Worm (Caenorhabditis elegans): ENCODE measurements around the gene abcf-3.

Gene abcf-3

ce11 chrIII:6147903-6148302 lies 25.3 kb upstream of the abcf-3 start, which contains the start of gene Y42G9A.2:
Gene Y42G9A.2 (plus strand): TSS chrIII:6148186.
- TF ChIP-seq K02D7.2 (tag; optimal IDR thresholded peaks at IDR 0.05) (no peak), T23F11.4 (GFP tag; optimal IDR thresholded peaks at IDR 0.05) (no peak), gmeb-2 (tag; optimal IDR thresholded peaks at IDR 0.05) (no peak), ttx-3 (tag; optimal IDR thresholded peaks at IDR 0.05) (no peak), ceh-19 (GFP tag; optimal IDR thresholded peaks at IDR 0.05) (no peak)

DNA sequence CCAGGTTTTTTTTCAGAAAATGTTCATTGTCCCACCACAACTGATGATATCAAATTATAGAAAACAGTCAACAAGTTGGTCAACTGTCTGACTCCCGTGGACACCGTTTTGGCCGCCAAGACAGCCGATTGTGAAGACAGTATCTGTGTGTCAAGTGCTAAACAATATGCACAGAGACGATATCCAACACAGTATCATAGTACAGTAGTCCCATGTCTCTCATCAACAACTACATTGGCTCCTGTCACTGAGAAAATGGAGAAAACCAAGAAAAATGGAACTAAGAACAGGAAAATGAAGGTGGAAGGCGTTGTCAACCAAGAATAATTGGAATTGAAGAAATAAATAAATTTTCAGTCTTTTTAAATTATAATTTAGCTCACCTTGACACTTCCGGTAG lies 24.5 kb upstream of the abcf-3 start:
- TF ChIP-seq hlh-15 (tag; optimal IDR thresholded peaks at IDR 0.05) (no peak), pros-1 (tag; optimal IDR thresholded peaks at IDR 0.05) (no peak), che-1 (tag; optimal IDR thresholded peaks at IDR 0.05) (no peak), ceh-22 (tag; optimal IDR thresholded peaks at IDR 0.05) (no peak), ceh-48 (tag; optimal IDR thresholded peaks at IDR 0.05) (no peak), ceh-18 (tag; optimal IDR thresholded peaks at IDR 0.05) (no peak), ceh-9 (tag; optimal IDR thresholded peaks at IDR 0.05) (no peak), fkh-10 (GFP tag; optimal IDR thresholded peaks at IDR 0.05) (no peak), unc-86 (tag; optimal IDR thresholded peaks at IDR 0.05) (no peak), hlh-13 (GFP tag; optimal IDR thresholded peaks at IDR 0.05) (no peak)

ce11 chrIII:6149467-6150072 lies 23.6 kb upstream of the abcf-3 start, which contains the start of the genes wht-7 and Y42G9A.1:
Gene wht-7 (minus strand): TSS chrIII:6149597.
Gene Y42G9A.1 (plus strand): TSS chrIII:6149961.
- TF ChIP-seq hlh-30 (tag; optimal IDR thresholded peaks at IDR 0.05; ENCODE audit: insufficient read depth) = no peak
- TF ChIP-seq elt-2 (tag; optimal IDR thresholded peaks at IDR 0.05) = peak; percentile 31
- TF ChIP-seq pha-2 (tag; optimal IDR thresholded peaks at IDR 0.05) = no peak
- TF ChIP-seq Y22D7AL.16 (tag; optimal IDR thresholded peaks at IDR 0.05) = no peak

- TF ChIP-seq tbx-2 (tag; optimal IDR thresholded peaks at IDR 0.05) (no peak), pros-1 (tag; optimal IDR thresholded peaks at IDR 0.05) (no peak), Y22D7AL.16 (tag; optimal IDR thresholded peaks at IDR 0.05) (no peak), pax-1 (tag; optimal IDR thresholded peaks at IDR 0.05) (no peak), ceh-22 (tag; optimal IDR thresholded peaks at IDR 0.05) (no peak), nhr-232 (tag; optimal IDR thresholded peaks at IDR 0.05) (no peak), gmeb-2 (tag; optimal IDR thresholded peaks at IDR 0.05) (no peak), ets-4 (tag; optimal IDR thresholded peaks at IDR 0.05) (no peak), C08G9.2 (tag; optimal IDR thresholded peaks at IDR 0.05) (no peak), odd-2 (tag; optimal IDR thresholded peaks at IDR 0.05) (no peak), npax-4 (tag; optimal IDR thresholded peaks at IDR 0.05) (no peak), pha-2 (tag; optimal IDR thresholded peaks at IDR 0.05) (no peak), nfya-1 (tag; optimal IDR thresholded peaks at IDR 0.05) (no peak), syd-9 (tag; optimal IDR thresholded peaks at IDR 0.05) (no peak), eyg-1 (tag; optimal IDR thresholded peaks at IDR 0.05) (no peak), rnt-1 (tag; optimal IDR thresholded peaks at IDR 0.05) (no peak), hlh-8 (tag; optimal IDR thresholded peaks at IDR 0.05) (no peak), K02D7.2 (tag; optimal IDR thresholded peaks at IDR 0.05) (no peak)
These were observed 18.6 kb upstream of the abcf-3 start for ce11 chrIII:6154586-6154985.

DNA sequence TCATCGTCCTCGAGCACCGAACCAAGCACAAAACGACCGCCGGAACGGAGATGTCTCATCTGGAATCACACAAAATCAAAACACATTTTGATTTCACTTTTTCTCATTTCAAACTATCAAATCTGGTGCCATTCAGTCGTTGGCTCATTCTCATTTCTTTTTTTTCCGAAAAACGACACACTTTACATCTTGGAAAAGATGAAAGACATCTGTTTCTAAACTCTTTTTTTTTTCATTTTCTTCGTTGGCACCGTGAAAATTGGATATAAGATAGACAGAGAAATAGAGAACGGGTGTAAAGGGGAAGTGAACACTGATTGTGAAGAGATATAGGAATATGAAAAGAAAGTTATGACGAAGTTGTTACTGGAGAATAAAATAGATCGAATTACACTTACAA lies 17.4 kb upstream of the abcf-3 start:
- TF ChIP-seq pag-3 (tag; optimal IDR thresholded peaks at IDR 0.05; ENCODE audit: borderline replicate concordance) (no peak), pha-2 (tag; optimal IDR thresholded peaks at IDR 0.05) (no peak), unc-3 (GFP tag; conservative IDR thresholded peaks at IDR 0.05) (no peak), unc-3 (tag; optimal IDR thresholded peaks at IDR 0.05) (no peak), tbx-7 (tag; optimal IDR thresholded peaks at IDR 0.05) (no peak), unc-42 (tag; optimal IDR thresholded peaks at IDR 0.05) (no peak), ceh-14 (tag; optimal IDR thresholded peaks at IDR 0.05) (no peak), K09A11.1 (tag; optimal IDR thresholded peaks at IDR 0.05; ENCODE audit: insufficient read depth) (no peak), F13H6.1 (tag; optimal IDR thresholded peaks at IDR 0.05) (no peak), nfya-1 (tag; optimal IDR thresholded peaks at IDR 0.05) (no peak), ceh-19 (GFP tag; optimal IDR thresholded peaks at IDR 0.05) (no peak), ttx-3 (tag; optimal IDR thresholded peaks at IDR 0.05) (no peak), T23F11.4 (GFP tag; optimal IDR thresholded peaks at IDR 0.05) (no peak), pat-9 (tag; optimal IDR thresholded peaks at IDR 0.05) (no peak), C08G9.2 (tag; optimal IDR thresholded peaks at IDR 0.05) (no peak), hlh-13 (GFP tag; optimal IDR thresholded peaks at IDR 0.05) (no peak), C38D4.7 (GFP tag; optimal IDR thresholded peaks at IDR 0.05) (no peak), nhr-11 (tag; optimal IDR thresholded peaks at IDR 0.05) (no peak), ceh-31 (tag; optimal IDR thresholded peaks at IDR 0.05) (no peak), fax-1 (tag; optimal IDR thresholded peaks at IDR 0.05) (no peak)

All from whole organism, late embryonic.